Fruit fly (Drosophila melanogaster): ENCODE measurements around the gene CG31787.

DNA sequence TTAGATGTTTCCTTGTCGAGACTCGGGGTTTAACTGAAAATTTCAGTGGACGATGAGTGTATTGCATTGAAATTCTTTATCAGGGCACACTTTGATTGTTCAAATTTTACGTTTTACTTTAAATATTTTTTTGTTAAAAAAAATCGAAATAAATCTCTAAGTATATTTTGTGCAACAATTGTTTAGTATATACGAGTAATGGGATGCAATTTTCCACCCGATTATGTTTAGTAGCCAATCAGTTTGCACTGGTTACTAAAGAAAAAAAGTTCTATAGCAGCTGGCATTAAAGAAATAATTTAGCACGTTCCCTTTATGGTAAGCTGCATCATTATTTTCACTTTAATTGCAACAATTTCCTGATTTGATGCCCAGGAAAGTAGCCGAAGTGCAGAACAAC is 27.6 kb downstream of the CG31787 start, which contains the start of gene CG31788:
- TF ChIP-seq br (GFP tag; optimal IDR thresholded peaks at IDR 0.05): no peak
- TF ChIP-seq dl (GFP tag; optimal IDR thresholded peaks at IDR 0.05; ENCODE audit: insufficient read depth in 1 of 2, partially characterized antibody in 2 of 2): no peak
- no peak for TF ChIP-seq Rel (GFP tag; optimal IDR thresholded peaks at IDR 0.05)
- no peak for TF ChIP-seq Rel (tag; optimal IDR thresholded peaks at IDR 0.05)
- TF ChIP-seq ey (GFP tag; optimal IDR thresholded peaks at IDR 0.05): no peak
- TF ChIP-seq h (GFP tag; optimal IDR thresholded peaks at IDR 0.05): no peak
- TF ChIP-seq OdsH (GFP tag; optimal IDR thresholded peaks at IDR 0.05): no peak
- TF ChIP-seq sage (GFP tag; optimal IDR thresholded peaks at IDR 0.05): no peak
- no peak for TF ChIP-seq CG9705 (GFP tag; optimal IDR thresholded peaks at IDR 0.05)

Data from whole organism, wandering third instar larva.